Fruit fly (Drosophila melanogaster) whole organism, embryonic: ENCODE data around the gene CG5846.
A peak's percentile ranks its signal among the peaks of the same experiment; 100 is the strongest.

ENCODE experiments used
- Abd-B ChIP-seq: fragments of 200-800 bp; sonication (Bioruptor generic); optimal IDR thresholded peaks from 2 replicates; lab custom pipeline; 2018; ENCODE audit warnings: missing biosample characterization, mild to moderate bottlenecking, missing genetic modification characterization, moderate library complexity
- Asciz ChIP-seq: fragments of 200-800 bp; sonication (Bioruptor generic); optimal IDR thresholded peaks from 2 replicates; lab custom pipeline; 2017; ENCODE audit warnings: missing biosample characterization, mild to moderate bottlenecking, missing genetic modification characterization, missing genetic modification reagents
- B-H1 ChIP-seq: fragments of 200-800 bp; sonication (Bioruptor generic); IDR thresholded peaks from 3 replicates; pipeline ENCODE4 v1.3.6; 2022; ENCODE audit warnings: missing biosample characterization, missing genetic modification characterization
- Bgb ChIP-seq: fragments of 200-800 bp; sonication (Bioruptor generic); IDR thresholded peaks from 2 replicates; pipeline ENCODE4 v1.3.6; 2022; ENCODE audit warnings: missing biosample characterization, missing genetic modification characterization; ENCODE audit not compliant: partially characterized antibody
- CG1024 ChIP-seq: fragments of 200-800 bp; sonication (Bioruptor generic); IDR thresholded peaks from 2 replicates; pipeline ENCODE4 v1.3.6; 2022; ENCODE audit warnings: missing biosample characterization, missing genetic modification characterization
- CG10321 ChIP-seq: fragments of 200-800 bp; sonication (Bioruptor generic); IDR thresholded peaks from 2 replicates; pipeline ENCODE4 v1.3.6; 2022; ENCODE audit warnings: missing biosample characterization, missing genetic modification characterization
- CG12744 ChIP-seq: fragments of 200-800 bp; sonication (Bioruptor generic); optimal IDR thresholded peaks from 2 replicates; lab custom pipeline; 2016; ENCODE audit warnings: missing biosample characterization, missing genetic modification characterization
- CG15696 ChIP-seq: fragments of 200-800 bp; sonication (Bioruptor generic); optimal IDR thresholded peaks from 2 replicates; lab custom pipeline; 2019; ENCODE audit warnings: missing biosample characterization, mild to moderate bottlenecking, missing genetic modification characterization, moderate library complexity
- CG32772 ChIP-seq: fragments of 200-800 bp; sonication (Bioruptor generic); IDR thresholded peaks from 2 replicates; pipeline ENCODE4 v1.3.6; 2022; ENCODE audit warnings: missing biosample characterization, missing genetic modification characterization
- CG4424 ChIP-seq: fragments of 200-800 bp; sonication (Bioruptor generic); optimal IDR thresholded peaks from 3 replicates; lab custom pipeline; 2016; ENCODE audit warnings: missing biosample characterization, missing genetic modification characterization
- CG6254 ChIP-seq: fragments of 200-800 bp; sonication (Bioruptor generic); optimal IDR thresholded peaks from 3 replicates; lab custom pipeline; 2017; ENCODE audit warnings: mild to moderate bottlenecking, missing biosample characterization, missing genetic modification reagents, missing genetic modification characterization
- CG6689 ChIP-seq: fragments of 200-800 bp; sonication (Bioruptor generic); IDR thresholded peaks from 2 replicates; pipeline ENCODE4 v1.3.6; 2022; ENCODE audit warnings: missing biosample characterization, missing genetic modification characterization
- CG7745 ChIP-seq: fragments of 200-800 bp; sonication (Bioruptor generic); optimal IDR thresholded peaks from 2 replicates; lab custom pipeline; 2018; ENCODE audit warnings: missing biosample characterization, mild to moderate bottlenecking, missing genetic modification characterization, moderate library complexity
- CG8388 ChIP-seq: fragments of 200-800 bp; sonication (Bioruptor generic); optimal IDR thresholded peaks from 2 replicates; lab custom pipeline; 2019; ENCODE audit warnings: missing biosample characterization, mild to moderate bottlenecking, missing genetic modification characterization, moderate library complexity
- CG8765 ChIP-seq: fragments of 200-800 bp; sonication (Bioruptor generic); IDR thresholded peaks from 2 replicates; pipeline ENCODE4 v1.3.6; 2022; ENCODE audit warnings: missing biosample characterization, missing genetic modification characterization
- CG9437 ChIP-seq: fragments of 200-800 bp; sonication (Bioruptor generic); optimal IDR thresholded peaks from 2 replicates; lab custom pipeline; 2018; ENCODE audit warnings: missing biosample characterization, mild to moderate bottlenecking, missing genetic modification characterization
- CG9727 ChIP-seq: fragments of 200-800 bp; sonication (Bioruptor generic); optimal IDR thresholded peaks from 3 replicates; lab custom pipeline; 2017; ENCODE audit warnings: missing biosample characterization, mild to moderate bottlenecking, missing genetic modification characterization
- CG9876 ChIP-seq: fragments of 200-800 bp; sonication (Bioruptor generic); optimal IDR thresholded peaks from 2 replicates; lab custom pipeline; 2016; ENCODE audit warnings: missing biosample characterization, missing genetic modification characterization
- D19A ChIP-seq: fragments of 200-800 bp; optimal IDR thresholded peaks from 3 replicates; lab custom pipeline; 2019; ENCODE audit warnings: missing biosample characterization, mild to moderate bottlenecking, missing genetic modification characterization, moderate library complexity
- Deaf1 ChIP-seq: fragments of 200-800 bp; optimal IDR thresholded peaks from 3 replicates; lab custom pipeline; 2019; ENCODE audit warnings: missing biosample characterization, mild to moderate bottlenecking, missing genetic modification characterization, moderate library complexity
- Dref ChIP-seq: fragments of 200-800 bp; sonication (Bioruptor generic); IDR thresholded peaks from 2 replicates; pipeline ENCODE4 v1.3.6; 2022; ENCODE audit warnings: missing biosample characterization, missing genetic modification characterization
- H15 ChIP-seq: fragments of 200-800 bp; sonication (Bioruptor generic); IDR thresholded peaks from 3 replicates; pipeline ENCODE4 v1.3.6; 2022; ENCODE audit warnings: missing biosample characterization, missing genetic modification characterization
- HHEX ChIP-seq: fragments of 200-800 bp; sonication (Bioruptor generic); optimal IDR thresholded peaks from 3 replicates; lab custom pipeline; 2017; ENCODE audit warnings: missing biosample characterization, mild to moderate bottlenecking, missing genetic modification characterization, missing genetic modification reagents
- HLH54F ChIP-seq: fragments of 200-800 bp; sonication (Bioruptor generic); optimal IDR thresholded peaks from 3 replicates; lab custom pipeline; 2016; ENCODE audit warnings: missing biosample characterization, missing genetic modification characterization
- HmgD ChIP-seq: fragments of 200-800 bp; sonication (Bioruptor generic); optimal IDR thresholded peaks from 3 replicates; lab custom pipeline; 2016; ENCODE audit warnings: missing biosample characterization, missing genetic modification characterization
- MESR4 ChIP-seq: fragments of 200-800 bp; sonication (Bioruptor generic); optimal IDR thresholded peaks from 2 replicates; lab custom pipeline; 2018; ENCODE audit warnings: missing biosample characterization, mild to moderate bottlenecking, missing genetic modification characterization, moderate library complexity
- Myb ChIP-seq: fragments of 200-800 bp; sonication (Bioruptor generic); optimal IDR thresholded peaks from 2 replicates; lab custom pipeline; 2016; ENCODE audit warnings: missing biosample characterization, missing genetic modification characterization
- Nf-YB ChIP-seq: fragments of 200-800 bp; sonication (Bioruptor generic); optimal IDR thresholded peaks from 3 replicates; lab custom pipeline; 2019; ENCODE audit warnings: missing biosample characterization, mild to moderate bottlenecking, missing genetic modification characterization, moderate library complexity
- Pdp1 ChIP-seq, 2 experiments: fragments of 200-800 bp; sonication (Bioruptor generic); optimal IDR thresholded peaks; 3 replicates each; lab custom pipeline; 2016; ENCODE audit warnings: missing biosample characterization in 2 of 2, missing genetic modification characterization in 2 of 2, mild to moderate bottlenecking in 1 of 2, moderate library complexity in 1 of 2
- Poxn ChIP-seq: fragments of 200-800 bp; sonication (Bioruptor generic); IDR thresholded peaks from 2 replicates; pipeline ENCODE4 v1.3.6; 2022; ENCODE audit warnings: missing biosample characterization, missing genetic modification characterization
- Sin3A ChIP-seq: fragments of >200 bp; optimal IDR thresholded peaks from 2 replicates; lab custom pipeline; 2018
- Usf ChIP-seq: fragments of 200-800 bp; sonication (Bioruptor generic); optimal IDR thresholded peaks from 2 replicates; lab custom pipeline; 2017; ENCODE audit warnings: missing genotype, missing biosample characterization, missing genetic modification characterization
- cg ChIP-seq: fragments of 200-800 bp; sonication (Bioruptor generic); optimal IDR thresholded peaks from 3 replicates; lab custom pipeline; 2019; ENCODE audit warnings: missing biosample characterization, mild to moderate bottlenecking, missing genetic modification characterization, moderate library complexity
- exex ChIP-seq: fragments of 200-800 bp; sonication (Bioruptor generic); optimal IDR thresholded peaks from 4 replicates; lab custom pipeline; 2018; ENCODE audit warnings: missing biosample characterization, mild to moderate bottlenecking, missing genetic modification characterization, moderate library complexity
- grau ChIP-seq: fragments of 200-800 bp; optimal IDR thresholded peaks from 3 replicates; lab custom pipeline; 2019; ENCODE audit warnings: missing biosample characterization, mild to moderate bottlenecking, missing genetic modification characterization, moderate library complexity
- kah ChIP-seq: fragments of 200-800 bp; sonication (Bioruptor generic); optimal IDR thresholded peaks from 2 replicates; lab custom pipeline; 2018; ENCODE audit warnings: missing biosample characterization, mild to moderate bottlenecking, missing genetic modification characterization
- lbe ChIP-seq: fragments of 200-800 bp; sonication (Bioruptor generic); optimal IDR thresholded peaks from 2 replicates; lab custom pipeline; 2016; ENCODE audit warnings: missing biosample characterization, mild to moderate bottlenecking, missing genetic modification characterization
- maf-S ChIP-seq: fragments of 200-800 bp; sonication (Bioruptor generic); optimal IDR thresholded peaks from 2 replicates; lab custom pipeline; 2016; ENCODE audit warnings: missing biosample characterization, missing genetic modification characterization
- oc ChIP-seq: fragments of 200-800 bp; sonication (Bioruptor generic); optimal IDR thresholded peaks from 2 replicates; lab custom pipeline; 2018; ENCODE audit warnings: missing biosample characterization, mild to moderate bottlenecking, missing genetic modification characterization, moderate library complexity
- pb ChIP-seq: fragments of 200-800 bp; sonication (Bioruptor generic); optimal IDR thresholded peaks from 3 replicates; lab custom pipeline; 2016; ENCODE audit warnings: missing biosample characterization, missing genetic modification characterization
- prd ChIP-seq, 3 experiments: fragments of >200 bp in 2 of 3; fragments of 200-800 bp in 1 of 3; sonication (Bioruptor generic) in 1 of 3; optimal IDR thresholded peaks in 2 of 3; IDR thresholded peaks in 1 of 3; 2 replicates in 2 of 3; 3 replicates in 1 of 3; pipeline versions ENCODE4 v1.3.6 to Lab custom; 2017 to 2022; ENCODE audit warnings: missing biosample characterization in 1 of 3, missing genetic modification characterization in 1 of 3
- scrt ChIP-seq: fragments of 200-800 bp; sonication (Bioruptor generic); optimal IDR thresholded peaks from 2 replicates; lab custom pipeline; 2018; ENCODE audit warnings: missing biosample characterization, mild to moderate bottlenecking, missing genetic modification characterization, moderate library complexity
- sens ChIP-seq: fragments of 200-800 bp; sonication (Bioruptor generic); peaks from one replicate; lab custom pipeline; 2016; ENCODE audit warnings: missing biosample characterization, missing genetic modification characterization
- sim ChIP-seq: fragments of 200-800 bp; sonication (Bioruptor generic); IDR thresholded peaks from 2 replicates; pipeline ENCODE4 v1.3.6; 2022; ENCODE audit warnings: missing biosample characterization, missing genetic modification characterization
- slp2 ChIP-seq: fragments of 200-800 bp; sonication (Bioruptor generic); optimal IDR thresholded peaks from 2 replicates; lab custom pipeline; 2016; ENCODE audit warnings: missing biosample characterization, missing genetic modification characterization
- toy ChIP-seq: fragments of 200-800 bp; sonication (Bioruptor generic); IDR thresholded peaks from 2 replicates; pipeline ENCODE4 v1.3.6; 2022; ENCODE audit warnings: missing biosample characterization, missing genetic modification characterization
- tx ChIP-seq: fragments of 200-800 bp; sonication (Bioruptor generic); optimal IDR thresholded peaks from 2 replicates; lab custom pipeline; 2016; ENCODE audit warnings: missing biosample characterization, missing genetic modification characterization
- vfl ChIP-seq: fragments of 200-800 bp; sonication (Bioruptor generic); optimal IDR thresholded peaks from 2 replicates; lab custom pipeline; 2016; ENCODE audit warnings: missing biosample characterization, missing genetic modification characterization
- wdn ChIP-seq: fragments of 200-800 bp; sonication (Bioruptor generic); IDR thresholded peaks from 2 replicates; pipeline ENCODE4 v1.3.6; 2022; ENCODE audit warnings: missing biosample characterization, missing genetic modification characterization
- zen ChIP-seq: fragments of 200-800 bp; sonication (Bioruptor generic); optimal IDR thresholded peaks from 3 replicates; lab custom pipeline; 2018; ENCODE audit warnings: missing biosample characterization, mild to moderate bottlenecking, missing genetic modification characterization, moderate library complexity

Gene CG5846

dm6 chr2L:9938631-9939256, 18.3 kb downstream of the CG5846 start, which contains the start of the genes Datp and CG4619 (continued):
- no peak for TF ChIP-seq cg (GFP tag; lab: Kevin White, UChicago)
- peak; percentile 97 for TF ChIP-seq kah
- TF ChIP-seq tx, result peak; percentile 26
- peak; percentile 46 for TF ChIP-seq Dref (GFP tag; lab: Robert Waterston, UW)
- peak; percentile 66 for TF ChIP-seq HmgD (GFP tag; lab: Kevin White, UChicago)
- peak; percentile 80 for TF ChIP-seq Myb (GFP tag; lab: Kevin White, UChicago)
- TF ChIP-seq CG15696 (tag; lab: Kevin White, UChicago), result no peak
- peak; percentile 43 for TF ChIP-seq vfl
- TF ChIP-seq oc (tag; lab: Kevin White, UChicago), result no peak
- TF ChIP-seq CG32772 (GFP tag; lab: Robert Waterston, UW), result 0 out of 2 replicates have a peak, but pooled peaks have one; percentile 6
- TF ChIP-seq D19A (tag; lab: Kevin White, UChicago), result no peak
- no peak for TF ChIP-seq slp2 (GFP tag; lab: Kevin White, UChicago)
- no peak for TF ChIP-seq Abd-B (GFP tag; lab: Kevin White, UChicago)
- no peak for TF ChIP-seq CG8388
- no peak for TF ChIP-seq Poxn (GFP tag; lab: Robert Waterston, UW)
- no peak for TF ChIP-seq toy
- no peak for TF ChIP-seq CG6254 (GFP tag; lab: Kevin White, UChicago)
- peak; percentile 25 for TF ChIP-seq maf-S (GFP tag; lab: Kevin White, UChicago)
- TF ChIP-seq sim (GFP tag; lab: Robert Waterston, UW), result no peak
- TF ChIP-seq zen (tag; lab: Kevin White, UChicago), result peak; percentile 67
- no peak for TF ChIP-seq CG6689 (GFP tag; lab: Robert Waterston, UW)
- TF ChIP-seq Sin3A (lab: Kevin White, UChicago), result peak; percentile 31
- TF ChIP-seq HHEX (GFP tag; lab: Kevin White, UChicago), result peak; percentile 7
- 0 out of 2 replicates have a peak, but pooled peaks have one; percentile 20 for TF ChIP-seq wdn
- TF ChIP-seq CG9727 (GFP tag; lab: Kevin White, UChicago), result no peak
- no peak for TF ChIP-seq Nf-YB
- no peak for TF ChIP-seq CG10321 (GFP tag; lab: Robert Waterston, UW)
- no peak for TF ChIP-seq CG7745 (tag; lab: Kevin White, UChicago)
- TF ChIP-seq lbe (GFP tag; lab: Kevin White, UChicago), result peak; percentile 21
- peak; percentile 8; the same call in 1 of the 2 replicates for TF ChIP-seq Bgb
- no peak for TF ChIP-seq prd (optimal IDR thresholded peaks at IDR 0.05; lab: Kevin White, UChicago)
- peak; percentile 20; the same call in 1 of the 3 replicates for TF ChIP-seq prd (GFP tag; IDR thresholded peaks at IDR 0.05; lab: Robert Waterston, UW)
- TF ChIP-seq CG1024 (GFP tag; lab: Robert Waterston, UW), result 0 out of 2 replicates have a peak, but pooled peaks have one; percentile 6
- TF ChIP-seq Pdp1 (GFP tag; optimal IDR thresholded peaks at IDR 0.05; lab: Kevin White, UChicago), result peak; percentile 12 to 95
- peak; percentile 48 for TF ChIP-seq CG9876 (GFP tag; lab: Kevin White, UChicago)
- peak; percentile 77 for TF ChIP-seq exex
- peak; percentile 68 for TF ChIP-seq MESR4 (GFP tag; lab: Kevin White, UChicago)
- TF ChIP-seq B-H1 (GFP tag; lab: Robert Waterston, UW), result no peak
- TF ChIP-seq scrt (GFP tag; lab: Kevin White, UChicago), result peak; percentile 49
- no peak for TF ChIP-seq CG8765 (GFP tag; lab: Robert Waterston, UW)
- no peak for TF ChIP-seq CG12744
- TF ChIP-seq grau, result no peak
- TF ChIP-seq H15 (GFP tag; lab: Robert Waterston, UW), result peak; percentile 65; the same call in 2 of the 3 replicates
- no peak for TF ChIP-seq Usf (GFP tag; lab: Kevin White, UChicago)
- peak; percentile 93 for TF ChIP-seq CG9437 (GFP tag; lab: Kevin White, UChicago)
- TF ChIP-seq sens (GFP tag; lab: Kevin White, UChicago), result peak; percentile 76
- TF ChIP-seq HLH54F (GFP tag; lab: Kevin White, UChicago), result peak; percentile 67
- TF ChIP-seq CG4424 (GFP tag; lab: Kevin White, UChicago), result peak; percentile 2
- TF ChIP-seq pb, result no peak
- no peak for TF ChIP-seq Deaf1 (tag; lab: Kevin White, UChicago)
- TF ChIP-seq Asciz, result no peak
